Worm (Caenorhabditis elegans): ENCODE measurements around the gene gst-15.

ce11 chrII:13632238-13632637, 19.2 kb upstream of the gst-15 start, which contains the start of gene tag-10:
- TF ChIP-seq rcor-1 (GFP tag; IDR thresholded peaks at IDR 0.05) (no peak), B0019.2 (GFP tag; conservative IDR thresholded peaks at IDR 0.05) (no peak)

Data from whole organism, young adult.